Worm (Caenorhabditis elegans) whole organism, midembryonic: ENCODE measurements around the gene ssq-2.

ENCODE experiments used
- T22C8.4 ChIP-seq: fragments of 200-800 bp; sonication (Bioruptor generic); IDR thresholded peaks from 2 replicates; pipeline ENCODE4 v1.3.6; 2022; ENCODE audit warnings: missing genetic modification characterization, missing compliant biosample characterization
- cog-1 ChIP-seq: sonication (generic microtip); optimal IDR thresholded peaks from 2 replicates; lab custom pipeline; 2016; ENCODE audit warnings: missing genetic modification characterization, missing compliant biosample characterization
- flt-1 ChIP-seq: fragments of 200-800 bp; sonication (Bioruptor generic); IDR thresholded peaks from 2 replicates; pipeline ENCODE4 v1.3.6; 2022; ENCODE audit warnings: missing genetic modification characterization, missing compliant biosample characterization
- klf-2 ChIP-seq: fragments of 200-800 bp; sonication (Bioruptor generic); conservative IDR thresholded peaks from 2 replicates; pipeline ENCODE4 v1.3.6; 2022; ENCODE audit warnings: missing genetic modification reagents, missing genetic modification characterization, missing compliant biosample characterization
- med-1 ChIP-seq: sonication (generic microtip); optimal IDR thresholded peaks from 2 replicates; lab custom pipeline; 2017; ENCODE audit warnings: missing genetic modification characterization, mild to moderate bottlenecking, missing compliant biosample characterization, antibody characterized with exemption, missing genetic modification reagents; ENCODE audit not compliant: insufficient read depth
- ref-1 ChIP-seq: fragments of 200-800 bp; sonication (Bioruptor generic); conservative IDR thresholded peaks from 2 replicates; pipeline ENCODE4 v1.3.6; 2022; ENCODE audit warnings: missing genetic modification reagents, missing genetic modification characterization, missing compliant biosample characterization
- tab-1 ChIP-seq: fragments of 200-800 bp; sonication (Bioruptor generic); IDR thresholded peaks from 2 replicates; pipeline ENCODE4 v1.3.6; 2022; ENCODE audit warnings: missing genetic modification characterization, missing compliant biosample characterization
- ztf-23 ChIP-seq: fragments of 200-800 bp; sonication (Bioruptor generic); IDR thresholded peaks from 2 replicates; pipeline ENCODE4 v1.3.6; 2022; ENCODE audit warnings: missing genetic modification reagents, missing genetic modification characterization, missing compliant biosample characterization
- ztf-29 ChIP-seq: fragments of 200-800 bp; sonication (Bioruptor generic); IDR thresholded peaks from 2 replicates; pipeline ENCODE4 v1.3.6; 2022; ENCODE audit warnings: missing genetic modification reagents, missing genetic modification characterization, missing compliant biosample characterization

Gene ssq-2

DNA sequence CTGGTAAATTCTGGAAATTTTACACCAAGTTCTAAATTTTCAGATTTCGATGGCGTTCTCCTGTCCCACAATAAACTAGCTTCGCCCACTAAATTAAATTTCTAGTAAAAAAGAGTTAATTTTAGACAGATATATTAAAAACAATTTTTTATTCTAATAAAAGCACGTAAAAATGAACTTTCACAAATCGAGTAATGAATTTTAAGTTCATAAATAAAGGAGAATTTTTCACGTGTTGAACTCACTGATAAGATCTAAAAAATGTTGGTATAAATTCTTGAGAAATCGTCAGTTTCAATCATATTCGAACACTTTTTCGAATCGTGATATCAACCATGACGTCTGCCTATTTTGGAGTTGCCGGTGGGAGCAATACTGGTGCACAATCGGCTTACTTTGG is at the start of gene ssq-2:
Gene ssq-2 (plus strand): TSS at position 301 of the 400 bp plus-strand sequence.
- TF ChIP-seq tab-1 (GFP tag; lab: Robert Waterston, UW) (no peak), cog-1 (tag; lab: Kevin White, UChicago) (no peak), flt-1 (GFP tag; lab: Robert Waterston, UW) (no peak), med-1 (GFP tag; lab: Kevin White, UChicago) (no peak), ztf-29 (GFP tag; lab: Robert Waterston, UW) (no peak), T22C8.4 (GFP tag; lab: Robert Waterston, UW) (no peak), ztf-23 (GFP tag; lab: Robert Waterston, UW) (no peak)

DNA sequence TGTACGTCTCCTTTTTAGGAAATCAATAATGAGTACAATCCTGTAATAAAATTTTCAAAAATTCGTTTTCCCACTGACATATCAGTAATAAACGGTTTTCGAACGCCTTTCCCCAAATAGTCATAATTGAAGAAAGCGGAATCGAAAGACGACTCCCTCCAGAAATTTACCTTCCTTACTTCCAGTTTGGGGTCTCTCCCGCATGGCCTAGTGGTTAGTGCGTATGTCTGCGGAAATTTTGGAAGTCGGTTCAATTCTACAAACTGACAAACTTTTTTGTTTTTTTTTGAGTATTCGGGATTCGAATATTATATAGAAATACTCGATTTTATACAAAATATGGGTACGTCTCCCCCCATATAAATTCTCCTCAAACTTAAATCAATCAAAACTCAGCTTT is 46.2 kb upstream of the ssq-2 start:
- TF ChIP-seq T22C8.4 (GFP tag; lab: Robert Waterston, UW) (peak; percentile 69), ref-1 (GFP tag; lab: Robert Waterston, UW) (peak; percentile 45; the same call in 1 of the 2 replicates)

DNA sequence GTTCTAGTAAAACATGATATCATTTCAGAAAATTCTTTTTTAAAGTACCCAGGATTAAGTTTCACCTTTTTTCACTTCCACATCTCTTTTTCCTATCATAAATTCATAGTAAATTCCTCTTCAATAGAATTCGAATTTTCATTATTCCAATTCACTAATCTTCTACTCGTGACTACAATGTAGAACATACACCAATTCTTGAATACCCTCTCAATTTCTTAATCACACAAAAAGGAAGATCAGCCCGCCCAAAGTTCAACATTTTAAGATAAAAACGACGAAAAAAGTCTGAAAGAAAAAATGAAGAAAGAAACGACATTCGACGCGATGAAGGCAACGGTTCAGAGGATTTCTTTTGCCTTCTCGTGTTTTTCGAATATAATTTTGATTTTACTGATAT is 42.1 kb upstream of the ssq-2 start, which contains the start of gene str-163:
Gene str-163 (plus strand): TSS at position 301 of the 400 bp plus-strand sequence.
- TF ChIP-seq tab-1 (GFP tag; lab: Robert Waterston, UW) (no peak), klf-2 (GFP tag; lab: Robert Waterston, UW) (no peak), med-1 (GFP tag; lab: Kevin White, UChicago) (no peak), ref-1 (GFP tag; lab: Robert Waterston, UW) (no peak), T22C8.4 (GFP tag; lab: Robert Waterston, UW) (no peak), ztf-23 (GFP tag; lab: Robert Waterston, UW) (no peak), cog-1 (tag; lab: Kevin White, UChicago) (no peak), flt-1 (GFP tag; lab: Robert Waterston, UW) (no peak), ztf-29 (GFP tag; lab: Robert Waterston, UW) (no peak)

DNA sequence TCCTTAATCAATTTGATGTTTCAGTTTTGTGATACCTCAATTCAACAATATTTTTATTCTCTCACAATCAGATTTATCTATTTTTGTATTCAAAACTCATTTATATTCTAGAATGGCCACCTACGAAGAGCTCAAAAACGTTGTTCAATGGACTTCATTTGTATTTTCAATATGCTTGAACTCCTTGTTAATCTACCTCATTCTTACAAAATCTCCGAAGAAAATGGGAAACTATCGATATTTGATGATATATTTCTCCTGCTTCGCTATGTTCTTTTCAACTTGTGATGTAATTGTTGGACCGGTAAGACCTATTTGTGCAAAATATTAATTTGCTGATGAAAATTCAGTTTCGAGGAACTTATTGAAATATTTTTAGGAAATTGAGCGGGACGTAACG is 35.3 kb upstream of the ssq-2 start, which contains the start of gene str-164:
Gene str-164 (plus strand): TSS at position 113 of the 400 bp plus-strand sequence.
- no peak for TF ChIP-seq ztf-23 (GFP tag; lab: Robert Waterston, UW)
- no peak for TF ChIP-seq klf-2 (GFP tag; lab: Robert Waterston, UW)
- no peak for TF ChIP-seq med-1 (GFP tag; lab: Kevin White, UChicago)
- TF ChIP-seq ztf-29 (GFP tag; lab: Robert Waterston, UW), result no peak
- no peak for TF ChIP-seq cog-1 (tag; lab: Kevin White, UChicago)
- no peak for TF ChIP-seq tab-1 (GFP tag; lab: Robert Waterston, UW)
- TF ChIP-seq ref-1 (GFP tag; lab: Robert Waterston, UW), result no peak

DNA sequence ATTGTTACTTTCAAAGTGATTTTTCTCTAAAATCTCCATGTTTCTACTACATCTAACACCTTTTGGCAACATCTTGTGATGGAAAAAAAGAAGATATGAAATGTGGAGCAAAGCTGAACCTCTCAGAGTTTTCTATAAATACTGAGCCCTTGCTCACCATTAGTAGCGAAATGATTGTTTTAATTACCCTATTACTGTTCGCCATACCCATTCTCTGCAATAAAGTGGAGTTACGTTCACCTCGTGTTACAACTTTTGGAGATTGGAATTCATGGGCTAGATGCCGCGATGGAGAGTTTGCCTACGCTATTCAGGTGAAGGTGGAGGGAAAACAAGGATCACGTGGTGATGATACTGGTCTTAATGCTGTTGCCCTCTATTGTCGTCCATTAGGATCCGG is 32.1 kb upstream of the ssq-2 start, which contains the start of gene txt-3:
Gene txt-3 (plus strand): TSS at position 125 of the 400 bp plus-strand sequence.
- TF ChIP-seq ztf-23 (GFP tag; lab: Robert Waterston, UW), result no peak
- no peak for TF ChIP-seq T22C8.4 (GFP tag; lab: Robert Waterston, UW)
- TF ChIP-seq klf-2 (GFP tag; lab: Robert Waterston, UW), result no peak
- no peak for TF ChIP-seq cog-1 (tag; lab: Kevin White, UChicago)
- no peak for TF ChIP-seq tab-1 (GFP tag; lab: Robert Waterston, UW)
- no peak for TF ChIP-seq ref-1 (GFP tag; lab: Robert Waterston, UW)
- no peak for TF ChIP-seq med-1 (GFP tag; lab: Kevin White, UChicago)
- TF ChIP-seq ztf-29 (GFP tag; lab: Robert Waterston, UW), result no peak
- TF ChIP-seq flt-1 (GFP tag; lab: Robert Waterston, UW), result no peak

DNA sequence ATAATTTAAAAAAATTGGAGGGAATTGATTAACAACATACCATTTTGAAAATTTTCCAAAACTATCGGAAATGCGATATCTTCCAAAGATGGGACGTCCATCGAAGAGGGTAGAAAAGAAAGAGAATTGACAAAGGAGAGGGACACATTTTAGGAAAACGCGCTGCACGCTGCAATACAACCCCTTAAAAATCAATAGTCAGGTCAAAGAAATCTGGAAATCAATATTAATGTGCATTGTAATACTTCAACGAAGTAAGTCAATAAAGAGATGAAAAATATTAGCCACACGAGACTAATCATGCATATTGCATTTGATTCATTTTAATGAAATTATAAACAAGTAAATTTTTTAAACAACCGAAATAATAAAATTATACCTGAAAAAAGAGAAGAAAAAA is 26.5 kb upstream of the ssq-2 start, which contains the start of gene Y9C9A.13:
Gene Y9C9A.13 (minus strand): TSS at position 101 of the 400 bp plus-strand sequence.
- TF ChIP-seq flt-1 (GFP tag; lab: Robert Waterston, UW), result no peak
- TF ChIP-seq tab-1 (GFP tag; lab: Robert Waterston, UW), result no peak
- TF ChIP-seq ref-1 (GFP tag; lab: Robert Waterston, UW), result no peak
- TF ChIP-seq klf-2 (GFP tag; lab: Robert Waterston, UW), result no peak
- TF ChIP-seq ztf-23 (GFP tag; lab: Robert Waterston, UW), result no peak
- no peak for TF ChIP-seq cog-1 (tag; lab: Kevin White, UChicago)

DNA sequence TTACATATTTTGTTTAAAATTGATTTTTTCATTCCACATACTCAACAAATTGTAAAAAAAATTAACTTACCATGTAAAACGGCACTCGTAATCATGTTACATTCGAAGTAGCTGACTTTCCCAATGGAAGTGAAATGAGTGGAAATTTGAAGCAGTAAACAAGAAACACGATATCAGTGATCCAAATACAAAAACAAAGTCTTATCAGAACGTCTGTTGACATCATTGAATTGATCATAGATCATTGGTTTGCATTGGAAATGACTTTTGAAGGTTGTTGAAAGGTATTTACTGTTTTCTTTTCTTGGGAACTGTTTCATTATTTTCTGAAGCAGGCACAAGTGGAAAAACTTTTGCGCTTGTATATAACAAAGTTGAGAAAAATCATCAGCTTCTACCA is 19.9 kb upstream of the ssq-2 start, which contains the start of gene Y9C9A.16:
Gene Y9C9A.16 (minus strand): TSS at position 131 of the 400 bp plus-strand sequence.
- TF ChIP-seq T22C8.4 (GFP tag; lab: Robert Waterston, UW), result no peak
- no peak for TF ChIP-seq ztf-29 (GFP tag; lab: Robert Waterston, UW)
- no peak for TF ChIP-seq flt-1 (GFP tag; lab: Robert Waterston, UW)
- no peak for TF ChIP-seq cog-1 (tag; lab: Kevin White, UChicago)
- TF ChIP-seq tab-1 (GFP tag; lab: Robert Waterston, UW), result no peak
- TF ChIP-seq ref-1 (GFP tag; lab: Robert Waterston, UW), result no peak
- TF ChIP-seq ztf-23 (GFP tag; lab: Robert Waterston, UW), result no peak
- no peak for TF ChIP-seq klf-2 (GFP tag; lab: Robert Waterston, UW)
- TF ChIP-seq med-1 (GFP tag; lab: Kevin White, UChicago), result no peak

DNA sequence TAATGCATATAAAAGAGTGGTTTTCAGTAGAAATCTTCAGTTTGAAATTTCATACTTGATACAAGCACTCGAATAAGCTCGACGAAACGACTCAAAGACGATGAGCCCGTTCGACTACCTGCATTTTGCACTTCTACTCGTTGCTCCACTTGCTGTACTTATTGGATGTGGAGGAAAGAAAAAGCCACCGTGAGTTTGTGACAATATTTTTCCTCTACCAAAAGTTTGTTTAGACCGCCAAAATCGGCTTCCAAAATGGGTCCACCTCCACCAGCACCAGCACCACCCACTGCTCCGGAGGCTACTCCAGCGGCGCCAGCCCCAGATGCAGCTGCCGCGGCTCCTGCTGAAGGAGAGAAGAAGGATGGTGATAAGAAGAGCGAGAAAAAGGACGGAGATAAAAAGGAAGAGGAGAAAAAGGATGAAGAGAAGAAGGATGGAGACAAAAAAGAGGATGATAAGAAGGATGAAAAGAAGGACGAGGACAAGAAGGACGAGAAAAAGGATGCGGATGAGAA is 18.7 kb upstream of the ssq-2 start, which contains the start of gene E03H12.5:
Gene E03H12.5 (plus strand): TSS at position 51 of the 518 bp plus-strand sequence.
- TF ChIP-seq med-1 (GFP tag; lab: Kevin White, UChicago) (no peak), klf-2 (GFP tag; lab: Robert Waterston, UW) (no peak), ref-1 (GFP tag; lab: Robert Waterston, UW) (no peak), T22C8.4 (GFP tag; lab: Robert Waterston, UW) (no peak), flt-1 (GFP tag; lab: Robert Waterston, UW) (no peak), cog-1 (tag; lab: Kevin White, UChicago) (no peak), tab-1 (GFP tag; lab: Robert Waterston, UW) (no peak), ztf-29 (GFP tag; lab: Robert Waterston, UW) (no peak), ztf-23 (GFP tag; lab: Robert Waterston, UW) (no peak)

DNA sequence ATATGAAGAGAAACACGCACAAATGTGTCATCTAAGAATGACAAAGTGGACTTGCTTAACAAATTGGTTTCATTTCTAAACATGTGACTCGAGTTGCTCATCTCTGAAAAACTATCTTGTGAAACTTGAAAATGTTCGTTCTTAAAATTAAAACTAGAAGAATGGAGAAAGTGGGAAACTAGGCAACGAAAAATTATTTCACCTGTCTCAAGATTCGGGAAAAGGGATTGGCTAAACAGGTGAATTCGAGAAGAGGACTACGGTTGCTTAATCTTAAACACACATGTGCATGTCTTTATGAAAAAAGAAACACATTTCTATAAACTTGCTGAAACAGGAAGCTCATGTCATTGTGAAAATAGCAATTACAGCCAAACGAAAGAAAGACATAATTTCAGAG is 14.9 kb upstream of the ssq-2 start, which contains the start of gene srz-24:
Gene srz-24 (minus strand): TSS at position 101 of the 400 bp plus-strand sequence.
- TF ChIP-seq klf-2 (GFP tag; lab: Robert Waterston, UW) (no peak), ref-1 (GFP tag; lab: Robert Waterston, UW) (no peak), tab-1 (GFP tag; lab: Robert Waterston, UW) (no peak), T22C8.4 (GFP tag; lab: Robert Waterston, UW) (no peak), ztf-29 (GFP tag; lab: Robert Waterston, UW) (no peak), ztf-23 (GFP tag; lab: Robert Waterston, UW) (no peak), med-1 (GFP tag; lab: Kevin White, UChicago) (no peak), flt-1 (GFP tag; lab: Robert Waterston, UW) (no peak), cog-1 (tag; lab: Kevin White, UChicago) (no peak)
